Worm (Caenorhabditis elegans) whole organism, L1 larva: ENCODE results near the gene clh-3.

Source experiments
- ceh-8 ChIP-seq: fragments of 200-800 bp; sonication (Bioruptor generic); optimal IDR thresholded peaks from 2 replicates; lab custom pipeline; 2018; ENCODE audit warnings: mild to moderate bottlenecking, missing genetic modification characterization, moderate library complexity, missing compliant biosample characterization
- dpl-1 ChIP-seq, 3 experiments: fragments of 150-350 bp in 2 of 3; sonication (generic microtip) in 1 of 3; optimal IDR thresholded peaks; 2 replicates each; lab custom pipeline; 2014 to 2017; ENCODE audit warnings: missing biosample characterization in 3 of 3, missing genetic modification characterization in 3 of 3, missing genetic modification reagents in 3 of 3
- efl-1 ChIP-seq, 4 experiments: fragments of 150-350 bp; optimal IDR thresholded peaks in 3 of 4; peaks in 1 of 4; 1 replicate in 1 of 4; 2 replicates in 3 of 4; lab custom pipeline; 2014; ENCODE audit warnings: missing biosample characterization in 2 of 4, missing genetic modification characterization in 2 of 4, missing genetic modification reagents in 2 of 4
- ets-5 ChIP-seq: fragments of 200-800 bp; sonication (Bioruptor generic); IDR thresholded peaks from 2 replicates; pipeline ENCODE4 v1.3.6; 2022; ENCODE audit warnings: missing genetic modification characterization, missing compliant biosample characterization
- fos-1 ChIP-seq: fragments of 150-350 bp; optimal IDR thresholded peaks from 2 replicates; lab custom pipeline; 2014; ENCODE audit warnings: missing biosample characterization, missing genetic modification characterization
- jun-1 ChIP-seq: fragments of 150-350 bp; optimal IDR thresholded peaks from 2 replicates; lab custom pipeline; 2014; ENCODE audit warnings: missing biosample characterization, missing genetic modification reagents, missing genetic modification characterization
- unc-62 ChIP-seq: fragments of 150-350 bp; optimal IDR thresholded peaks from 2 replicates; lab custom pipeline; 2014; ENCODE audit warnings: missing biosample characterization, missing genetic modification reagents, missing genetic modification characterization

ce11 chrII:7245576-7245975 is 19.9 kb upstream of the clh-3 start, which contains the start of gene skpo-3:
- TF ChIP-seq unc-62 (GFP tag; lab: Kevin White, UChicago) (no peak), ets-5 (GFP tag; lab: Robert Waterston, UW) (no peak), fos-1 (no peak), dpl-1 (GFP tag; optimal IDR thresholded peaks at IDR 0.05; lab: Kevin White, UChicago) (no peak), jun-1 (no peak), ceh-8 (no peak), efl-1 (optimal IDR thresholded peaks at IDR 0.05; lab: Kevin White, UChicago) (no peak), efl-1 (GFP tag; optimal IDR thresholded peaks at IDR 0.05 in 1 of 2; lab: Kevin White, UChicago) (no peak)
